Worm (Caenorhabditis elegans): ENCODE results near the gene srw-101.

DNA sequence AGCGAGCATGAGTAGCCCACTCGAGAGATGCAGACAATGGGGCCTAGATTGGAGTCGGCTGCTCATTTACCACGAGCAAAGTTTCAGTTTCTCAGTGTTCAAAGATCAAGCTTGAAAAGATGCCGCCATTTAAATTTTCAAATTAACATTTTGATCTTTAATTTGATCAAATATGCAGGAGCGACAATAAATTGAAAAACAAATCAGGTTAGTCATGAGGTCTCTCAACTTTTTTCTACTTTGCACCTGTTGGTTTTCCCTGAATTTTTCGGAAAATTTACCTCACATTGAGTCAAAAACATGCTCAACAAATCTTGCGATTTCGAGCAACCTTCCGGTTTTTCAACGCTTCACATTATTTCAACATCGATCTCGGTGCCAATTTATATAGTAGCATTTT, 36.7 kb upstream of the srw-101 start, which contains the start of gene srh-5:
- TF ChIP-seq ama-1 (optimal IDR thresholded peaks at IDR 0.05) (no peak), flt-1 (GFP tag; IDR thresholded peaks at IDR 0.05) (no peak), hmbx-1 (tag; optimal IDR thresholded peaks at IDR 0.05) (no peak)

All from whole organism, early embryonic.